Fruit fly (Drosophila melanogaster) whole organism, embryonic: Measurements from ENCODE around the gene CG9288.

Experiments used
- CG13296 ChIP-seq: fragments of 200-800 bp; sonication (Bioruptor generic); optimal IDR thresholded peaks from 3 replicates; lab custom pipeline; 2018; ENCODE audit warnings: missing biosample characterization, mild to moderate bottlenecking, missing genetic modification characterization
- CG13775 ChIP-seq: fragments of 200-800 bp; sonication (Bioruptor generic); optimal IDR thresholded peaks from 3 replicates; lab custom pipeline; 2017; ENCODE audit warnings: missing biosample characterization, mild to moderate bottlenecking, missing genetic modification characterization
- CG18764 ChIP-seq: fragments of 200-800 bp; sonication (Bioruptor generic); optimal IDR thresholded peaks from 3 replicates; lab custom pipeline; 2016; ENCODE audit warnings: missing biosample characterization, missing genetic modification characterization
- CG3838 ChIP-seq: fragments of 200-800 bp; sonication (Bioruptor generic); optimal IDR thresholded peaks from 3 replicates; lab custom pipeline; 2016; ENCODE audit warnings: missing biosample characterization, missing genetic modification characterization
- CG8765 ChIP-seq: fragments of 200-800 bp; sonication (Bioruptor generic); IDR thresholded peaks from 2 replicates; pipeline ENCODE4 v1.3.6; 2022; ENCODE audit warnings: missing biosample characterization, missing genetic modification characterization
- Eip74EF ChIP-seq, 2 experiments: fragments of 200-800 bp in 1 of 2; fragments of >200 bp in 1 of 2; sonication (Bioruptor generic) in 1 of 2; optimal IDR thresholded peaks; 2 replicates each; lab custom pipeline; 2017 to 2019; ENCODE audit warnings: missing biosample characterization in 2 of 2, missing genetic modification characterization in 2 of 2, mild to moderate bottlenecking in 1 of 2, moderate library complexity in 1 of 2
- Mad ChIP-seq: fragments of 200-800 bp; sonication (Bioruptor generic); optimal IDR thresholded peaks from 2 replicates; lab custom pipeline; 2016; ENCODE audit warnings: missing biosample characterization, missing genetic modification characterization
- croc ChIP-seq: fragments of 200-800 bp; sonication (Bioruptor generic); conservative IDR thresholded peaks from 3 replicates; pipeline ENCODE4 v1.3.6; 2022; ENCODE audit warnings: missing biosample characterization, missing genetic modification characterization
- gcm ChIP-seq: fragments of 200-800 bp; sonication (Bioruptor generic); optimal IDR thresholded peaks from 2 replicates; lab custom pipeline; 2019; ENCODE audit warnings: missing biosample characterization, mild to moderate bottlenecking, missing genetic modification characterization, moderate library complexity
- oc ChIP-seq: fragments of 200-800 bp; sonication (Bioruptor generic); optimal IDR thresholded peaks from 2 replicates; lab custom pipeline; 2018; ENCODE audit warnings: missing biosample characterization, mild to moderate bottlenecking, missing genetic modification characterization, moderate library complexity
- unpg ChIP-seq: fragments of 200-800 bp; sonication (Bioruptor generic); optimal IDR thresholded peaks from 3 replicates; lab custom pipeline; 2018; ENCODE audit warnings: missing biosample characterization, mild to moderate bottlenecking, missing genetic modification characterization, moderate library complexity

- peak; percentile 24 for TF ChIP-seq CG13775 (GFP tag; lab: Kevin White, UChicago)
- peak; percentile 52 for TF ChIP-seq gcm (GFP tag; lab: Kevin White, UChicago)
- TF ChIP-seq CG13296 = no peak
- TF ChIP-seq CG8765 (GFP tag; lab: Robert Waterston, UW) = no peak
- no peak for TF ChIP-seq Mad (GFP tag; lab: Kevin White, UChicago)
- peak; percentile 83 for TF ChIP-seq croc (GFP tag; lab: Robert Waterston, UW)
- no peak for TF ChIP-seq CG3838
- peak; percentile 79 for TF ChIP-seq unpg (GFP tag; lab: Kevin White, UChicago)
- peak in 1 of 2 experiments; percentile 80 for TF ChIP-seq Eip74EF (GFP tag; optimal IDR thresholded peaks at IDR 0.05; lab: Kevin White, UChicago)
- no peak for TF ChIP-seq CG18764 (GFP tag; lab: Kevin White, UChicago)
- TF ChIP-seq oc = peak; percentile 79
These were observed 38.3 kb downstream of the CG9288 start for dm6 chr3R:13817480-13818305.
